Worm (Caenorhabditis elegans) whole organism, L2 larva: ENCODE measurements around the gene nasp-1.

Source experiments
- ama-1 ChIP-seq: fragments of 150-350 bp; optimal IDR thresholded peaks from 2 replicates; lab custom pipeline; 2018; ENCODE audit warnings: inconsistent platforms
- elt-1 ChIP-seq: fragments of 150-350 bp; optimal IDR thresholded peaks from 2 replicates; lab custom pipeline; 2014; ENCODE audit warnings: missing biosample characterization, missing genetic modification characterization
- fos-1 ChIP-seq: fragments of 150-350 bp; optimal IDR thresholded peaks from 2 replicates; lab custom pipeline; 2014; ENCODE audit warnings: missing biosample characterization, missing genetic modification characterization
- gmeb-1 ChIP-seq: fragments of 150-350 bp; optimal IDR thresholded peaks from 2 replicates; lab custom pipeline; 2014; ENCODE audit warnings: missing biosample characterization, missing genetic modification characterization
- lin-11 ChIP-seq: fragments of 150-350 bp; sonication (generic microtip); optimal IDR thresholded peaks from 2 replicates; lab custom pipeline; 2014; ENCODE audit warnings: missing biosample characterization, missing genetic modification characterization, inconsistent platforms, mixed read lengths
- mbf-1 ChIP-seq: sonication (generic microtip); optimal IDR thresholded peaks from 2 replicates; lab custom pipeline; 2017; ENCODE audit warnings: missing biosample characterization, missing genetic modification characterization
- nhr-11 ChIP-seq: fragments of 150-350 bp; optimal IDR thresholded peaks from 2 replicates; lab custom pipeline; 2014; ENCODE audit warnings: missing biosample characterization, missing genetic modification characterization
- nhr-237 ChIP-seq: fragments of 150-350 bp; optimal IDR thresholded peaks from 2 replicates; lab custom pipeline; 2014; ENCODE audit warnings: missing biosample characterization, missing genetic modification characterization
- skn-1 ChIP-seq: sonication (generic microtip); optimal IDR thresholded peaks from 2 replicates; lab custom pipeline; 2017; ENCODE audit warnings: missing biosample characterization, missing genetic modification characterization

DNA sequence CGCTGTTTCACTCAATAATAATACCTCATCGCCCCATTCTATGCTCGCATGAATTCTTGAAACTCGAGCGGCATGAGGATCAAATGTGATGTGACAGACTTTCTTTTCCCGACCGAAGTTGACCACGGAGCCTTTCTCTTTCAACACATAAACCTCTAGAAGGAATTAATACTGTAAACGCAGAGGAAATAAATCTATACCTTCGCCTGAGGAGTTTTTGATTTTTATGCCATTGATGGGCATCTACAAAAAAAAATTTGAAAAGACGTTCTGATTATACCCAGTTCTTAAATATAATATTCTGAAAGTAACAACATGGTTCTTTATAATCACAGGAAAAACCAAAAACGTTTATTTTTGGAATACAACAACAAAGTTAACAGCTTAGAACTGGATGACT lies 10.2 kb upstream of the nasp-1 start, which contains the start of gene nbs-1:
- TF ChIP-seq gmeb-1 (no peak), fos-1 (tag; lab: Kevin White, UChicago) (no peak), nhr-237 (no peak), skn-1 (no peak), nhr-11 (tag; lab: Kevin White, UChicago) (no peak), ama-1 (lab: Kevin White, UChicago) (no peak), elt-1 (tag; lab: Kevin White, UChicago) (no peak), mbf-1 (tag; lab: Kevin White, UChicago) (no peak), lin-11 (no peak)
